Fruit fly (Drosophila melanogaster): ENCODE measurements around the gene CG3987.

CG3987 gene

DNA sequence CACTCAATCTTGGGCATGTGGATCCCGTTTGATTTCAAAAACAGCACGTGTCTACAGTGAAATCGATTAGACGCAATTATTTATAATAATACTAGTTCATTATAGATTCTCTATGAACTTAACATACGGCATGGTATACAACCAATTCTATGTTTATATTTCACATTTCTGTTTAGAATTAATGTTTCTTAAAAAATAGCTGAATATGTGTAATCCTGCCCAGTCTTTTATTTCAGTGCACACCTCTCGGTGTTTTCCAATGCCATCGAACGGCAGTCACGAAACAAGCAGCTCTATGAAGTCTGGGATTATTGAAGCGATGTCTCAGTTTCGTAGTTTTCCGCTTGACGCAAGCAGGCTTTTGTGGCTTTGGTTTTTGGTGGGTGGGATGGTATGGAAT, 22.0 kb upstream of the CG3987 start (continued):
- TF ChIP-seq CG17568 (GFP tag; optimal IDR thresholded peaks at IDR 0.05) (no peak), Nf-YC (tag; optimal IDR thresholded peaks at IDR 0.05) (no peak), crp (GFP tag; optimal IDR thresholded peaks at IDR 0.05) (no peak), CG34376 (GFP tag; optimal IDR thresholded peaks at IDR 0.05) (no peak), mirr (GFP tag; optimal IDR thresholded peaks at IDR 0.05) (peak; percentile 5), YL-1 (GFP tag; optimal IDR thresholded peaks at IDR 0.05) (no peak), Rfx (GFP tag; IDR thresholded peaks at IDR 0.05) (peak; percentile 54), so (GFP tag; IDR thresholded peaks at IDR 0.05) (no peak), Fer1 (GFP tag; optimal IDR thresholded peaks at IDR 0.05) (peak; percentile 66), CG3281 (GFP tag; optimal IDR thresholded peaks at IDR 0.05) (peak; percentile 22), Lpt (GFP tag; optimal IDR thresholded peaks at IDR 0.05) (no peak), CG12219 (GFP tag; optimal IDR thresholded peaks at IDR 0.05) (no peak), Spps (tag; optimal IDR thresholded peaks at IDR 0.05) (no peak), CG4730 (GFP tag; IDR thresholded peaks at IDR 0.05) (no peak), CG31365 (tag; optimal IDR thresholded peaks at IDR 0.05) (no peak), CoRest (tag; optimal IDR thresholded peaks at IDR 0.05) (peak; percentile 25), repo (GFP tag; optimal IDR thresholded peaks at IDR 0.05) (no peak), CG4282 (GFP tag; optimal IDR thresholded peaks at IDR 0.05) (no peak), CG10654 (GFP tag; optimal IDR thresholded peaks at IDR 0.05) (no peak), CG2678 (tag; optimal IDR thresholded peaks at IDR 0.05) (peak; percentile 64), CTCF (GFP tag; optimal IDR thresholded peaks at IDR 0.05) (no peak), Dip3 (GFP tag; optimal IDR thresholded peaks at IDR 0.05) (no peak), CG15073 (GFP tag; optimal IDR thresholded peaks at IDR 0.05) (no peak), CG16779 (GFP tag; IDR thresholded peaks at IDR 0.05) (no peak), lov (optimal IDR thresholded peaks at IDR 0.05) (no peak), lov (GFP tag; IDR thresholded peaks at IDR 0.05) (no peak), CG5245 (GFP tag; optimal IDR thresholded peaks at IDR 0.05) (no peak), her (GFP tag; optimal IDR thresholded peaks at IDR 0.05) (no peak), crol (GFP tag; IDR thresholded peaks at IDR 0.05) (no peak), BEAF-32 (GFP tag; optimal IDR thresholded peaks at IDR 0.05) (no peak), CG8281 (tag; optimal IDR thresholded peaks at IDR 0.05) (peak; percentile 44), Hr78 (GFP tag; optimal IDR thresholded peaks at IDR 0.05) (peak in 1 of 2 experiments; percentile 28), lilli (GFP tag; optimal IDR thresholded peaks at IDR 0.05) (no peak), CG31441 (GFP tag; IDR thresholded peaks at IDR 0.05) (peak; percentile 56), da (GFP tag; optimal IDR thresholded peaks at IDR 0.05) (no peak), CG31224 (GFP tag; IDR thresholded peaks at IDR 0.05) (no peak), kah (GFP tag; optimal IDR thresholded peaks at IDR 0.05) (no peak), C15 (GFP tag; IDR thresholded peaks at IDR 0.05) (no peak), MTF-1 (GFP tag; optimal IDR thresholded peaks at IDR 0.05; ENCODE audit: borderline replicate concordance) (no peak), Atf3 (GFP tag; optimal IDR thresholded peaks at IDR 0.05) (no peak), CG13123 (GFP tag; optimal IDR thresholded peaks at IDR 0.05) (no peak), eyg (GFP tag; optimal IDR thresholded peaks at IDR 0.05) (no peak), sc (optimal IDR thresholded peaks at IDR 0.05) (no peak), sc (GFP tag; optimal IDR thresholded peaks at IDR 0.05) (no peak), CG4328 (GFP tag; optimal IDR thresholded peaks at IDR 0.05) (no peak), vfl (GFP tag; optimal IDR thresholded peaks at IDR 0.05) (no peak), CG4404 (GFP tag; IDR thresholded peaks at IDR 0.05) (no peak), trh (GFP tag; optimal IDR thresholded peaks at IDR 0.05) (no peak), zfh2 (GFP tag; optimal IDR thresholded peaks at IDR 0.05) (no peak), nmo (GFP tag; optimal IDR thresholded peaks at IDR 0.05) (peak; percentile 44), Asciz (GFP tag; optimal IDR thresholded peaks at IDR 0.05) (peak; percentile 19), lbe (GFP tag; optimal IDR thresholded peaks at IDR 0.05) (no peak), Dip2 (GFP tag; IDR thresholded peaks at IDR 0.05) (no peak), br (optimal IDR thresholded peaks at IDR 0.05) (no peak)

Measured in whole organism, embryonic.